Fruit fly (Drosophila melanogaster): Measurements from ENCODE around the gene yps.

dm6 chr3L:12124975-12125374 is at the start of gene yps:
- TF ChIP-seq Hr96 (GFP tag; optimal IDR thresholded peaks at IDR 0.05) = peak; percentile 93
- peak; percentile 96 for TF ChIP-seq CG11617 (GFP tag; optimal IDR thresholded peaks at IDR 0.05)
- peak; percentile 88 for TF ChIP-seq pad (GFP tag; optimal IDR thresholded peaks at IDR 0.05)
- TF ChIP-seq Clk (GFP tag; optimal IDR thresholded peaks at IDR 0.05) = peak; percentile 80

Data from whole organism, adult.